Worm (Caenorhabditis elegans) whole organism, young adult: Measurements from ENCODE around the gene C03B1.2.

Source experiments
- F23B12.7 ChIP-seq: sonication (generic microtip); optimal IDR thresholded peaks from 2 replicates; lab custom pipeline; 2017; ENCODE audit warnings: missing genetic modification characterization, mild to moderate bottlenecking, missing compliant biosample characterization, antibody characterized with exemption, moderate library complexity; ENCODE audit not compliant: insufficient read depth
- Y56A3A.18 ChIP-seq: fragments of 200-800 bp; sonication (Bioruptor generic); IDR thresholded peaks from 2 replicates; pipeline ENCODE4 v1.3.6; 2022; ENCODE audit warnings: missing genetic modification reagents, missing genetic modification characterization, missing compliant biosample characterization
- attf-3 ChIP-seq: fragments of 200-800 bp; sonication (Bioruptor generic); conservative IDR thresholded peaks from 2 replicates; pipeline ENCODE4 v1.3.6; 2022; ENCODE audit warnings: missing genetic modification reagents, missing genetic modification characterization, missing compliant biosample characterization
- bed-1 ChIP-seq: fragments of 200-800 bp; sonication (Bioruptor generic); IDR thresholded peaks from 2 replicates; pipeline ENCODE4 v1.3.6; 2022; ENCODE audit warnings: missing genetic modification reagents, missing genetic modification characterization, missing compliant biosample characterization
- cebp-2 ChIP-seq: fragments of 200-800 bp; sonication (Bioruptor generic); IDR thresholded peaks from 2 replicates; pipeline ENCODE4 v1.3.6; 2022; ENCODE audit warnings: missing genetic modification characterization, missing compliant biosample characterization
- ceh-27 ChIP-seq: fragments of 200-800 bp; sonication (Bioruptor generic); optimal IDR thresholded peaks from 2 replicates; lab custom pipeline; 2018; ENCODE audit warnings: mild to moderate bottlenecking, missing genetic modification characterization, moderate library complexity, missing compliant biosample characterization
- ceh-91 ChIP-seq: fragments of 200-800 bp; sonication (Bioruptor generic); IDR thresholded peaks from 2 replicates; pipeline ENCODE4 v1.3.6; 2022; ENCODE audit warnings: missing genetic modification reagents, missing genetic modification characterization, missing compliant biosample characterization
- chd-7 ChIP-seq: sonication (generic microtip); optimal IDR thresholded peaks from 2 replicates; lab custom pipeline; 2016; ENCODE audit warnings: mild to moderate bottlenecking, missing genetic modification characterization, moderate library complexity, missing compliant biosample characterization
- die-1 ChIP-seq: sonication (generic microtip); optimal IDR thresholded peaks from 2 replicates; lab custom pipeline; 2016; ENCODE audit warnings: missing genotype, mild to moderate bottlenecking, missing genetic modification characterization, missing compliant biosample characterization
- egl-18 ChIP-seq: fragments of 200-800 bp; sonication (Bioruptor generic); IDR thresholded peaks from 2 replicates; pipeline ENCODE4 v1.3.6; 2022; ENCODE audit warnings: missing genetic modification reagents, missing genetic modification characterization, missing compliant biosample characterization
- egrh-3 ChIP-seq: fragments of 200-800 bp; sonication (Bioruptor generic); IDR thresholded peaks from 2 replicates; pipeline ENCODE4 v1.3.6; 2022; ENCODE audit warnings: missing genetic modification reagents, missing genetic modification characterization, missing compliant biosample characterization
- him-1 ChIP-seq: sonication (generic microtip); optimal IDR thresholded peaks from 2 replicates; lab custom pipeline; 2016; ENCODE audit warnings: missing genotype, missing genetic modification reagents, missing genetic modification characterization, missing compliant biosample characterization
- hmg-1.2 ChIP-seq: fragments of 200-800 bp; sonication (Bioruptor generic); IDR thresholded peaks from 2 replicates; pipeline ENCODE4 v1.3.6; 2022; ENCODE audit warnings: missing genetic modification reagents, missing genetic modification characterization, missing compliant biosample characterization
- lag-1 ChIP-seq: fragments of 200-800 bp; sonication (Bioruptor generic); IDR thresholded peaks from 2 replicates; pipeline ENCODE4 v1.3.6; 2022; ENCODE audit warnings: missing genetic modification reagents, missing genetic modification characterization, missing compliant biosample characterization
- mel-28 ChIP-seq: sonication (generic microtip); optimal IDR thresholded peaks from 2 replicates; lab custom pipeline; 2016; ENCODE audit warnings: borderline replicate concordance, mild to moderate bottlenecking, missing genetic modification characterization, missing compliant biosample characterization
- mes-4 ChIP-seq: sonication (generic microtip); optimal IDR thresholded peaks from 2 replicates; lab custom pipeline; 2016; ENCODE audit warnings: missing genotype, missing genetic modification characterization, missing compliant biosample characterization
- mxl-1 ChIP-seq: sonication (generic microtip); optimal IDR thresholded peaks from 2 replicates; lab custom pipeline; 2016; ENCODE audit warnings: missing genetic modification characterization, missing compliant biosample characterization
- nfyb-1 ChIP-seq: fragments of 200-800 bp; sonication (Bioruptor generic); IDR thresholded peaks from 2 replicates; pipeline ENCODE4 v1.3.6; 2022; ENCODE audit warnings: missing genetic modification reagents, missing genetic modification characterization, missing compliant biosample characterization
- nhr-80 ChIP-seq: sonication (generic microtip); optimal IDR thresholded peaks from 2 replicates; lab custom pipeline; 2016; ENCODE audit warnings: missing genetic modification characterization, missing compliant biosample characterization
- rcor-1 ChIP-seq: fragments of 200-800 bp; sonication (Bioruptor generic); IDR thresholded peaks from 2 replicates; pipeline ENCODE4 v1.3.6; 2022; ENCODE audit warnings: missing genetic modification reagents, missing genetic modification characterization, missing compliant biosample characterization
- repo-1 ChIP-seq: sonication (generic microtip); optimal IDR thresholded peaks from 2 replicates; lab custom pipeline; 2017; ENCODE audit warnings: mild to moderate bottlenecking, missing genetic modification characterization, missing compliant biosample characterization
- snpc-1.1 ChIP-seq: sonication (generic microtip); optimal IDR thresholded peaks from 2 replicates; lab custom pipeline; 2017; ENCODE audit warnings: missing genetic modification characterization, mild to moderate bottlenecking, missing compliant biosample characterization, antibody characterized with exemption, moderate library complexity, missing genotype, missing genetic modification reagents; ENCODE audit not compliant: insufficient read depth
- snpc-3.4 ChIP-seq: sonication (generic microtip); optimal IDR thresholded peaks from 2 replicates; lab custom pipeline; 2017; ENCODE audit warnings: missing genetic modification characterization, mild to moderate bottlenecking, missing compliant biosample characterization, antibody characterized with exemption, moderate library complexity, missing genotype, missing genetic modification reagents
- somi-1 ChIP-seq: fragments of 200-800 bp; sonication (Bioruptor generic); optimal IDR thresholded peaks from 2 replicates; lab custom pipeline; 2018; ENCODE audit warnings: mild to moderate bottlenecking, missing genetic modification characterization, missing compliant biosample characterization
- sptf-2 ChIP-seq: fragments of 200-800 bp; sonication (Bioruptor generic); optimal IDR thresholded peaks from 2 replicates; lab custom pipeline; 2018; ENCODE audit warnings: mild to moderate bottlenecking, missing genetic modification characterization, missing compliant biosample characterization
- zfh-2 ChIP-seq: fragments of 200-800 bp; sonication (Bioruptor generic); conservative IDR thresholded peaks from 2 replicates; pipeline ENCODE4 v1.3.6; 2022; ENCODE audit warnings: missing genetic modification reagents, missing genetic modification characterization, missing compliant biosample characterization
- ztf-18 ChIP-seq: sonication (generic microtip); optimal IDR thresholded peaks from 2 replicates; lab custom pipeline; 2016; ENCODE audit warnings: missing genotype, mild to moderate bottlenecking, missing genetic modification characterization, missing compliant biosample characterization
- ztf-26 ChIP-seq: sonication (generic microtip); optimal IDR thresholded peaks from 2 replicates; lab custom pipeline; 2017; ENCODE audit warnings: missing genetic modification characterization, missing compliant biosample characterization

The C03B1.2 gene

DNA sequence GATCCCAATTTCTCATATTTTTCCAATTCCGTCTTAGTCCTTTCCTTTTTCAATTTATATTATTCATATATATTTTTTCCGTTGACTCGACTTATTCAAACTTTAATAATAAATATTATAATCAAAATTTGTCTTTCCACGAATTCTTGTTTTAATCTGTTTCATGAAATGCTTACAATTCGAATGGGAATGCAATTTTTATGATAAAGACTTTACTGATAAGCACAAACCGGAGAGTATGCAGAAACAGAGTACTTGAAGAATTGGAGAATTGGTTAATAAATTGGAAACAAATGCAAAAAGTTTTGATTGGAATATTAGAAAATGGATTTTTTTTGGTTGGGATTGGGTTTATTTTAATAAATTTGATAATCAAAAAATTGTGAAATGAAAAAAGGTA lies 38.5 kb downstream of the C03B1.2 start:
- TF ChIP-seq nhr-80 (tag; lab: Kevin White, UChicago) (peak; percentile 20), chd-7 (tag; lab: Kevin White, UChicago) (no peak)

ce11 chrX:6408713-6409112 lies 38.9 kb downstream of the C03B1.2 start:
- peak; percentile 78 for TF ChIP-seq zfh-2 (GFP tag; lab: Robert Waterston, UW)
- TF ChIP-seq cebp-2 = no peak
- peak; percentile 12; the same call in 1 of the 2 replicates for TF ChIP-seq egrh-3

ce11 chrX:6410177-6410765 lies 40.5 kb downstream of the C03B1.2 start, which contains the start of gene mup-2:
mup-2 (minus strand) TSS chrX:6410227.
- TF ChIP-seq bed-1 (GFP tag; lab: Robert Waterston, UW) (no peak), zfh-2 (GFP tag; lab: Robert Waterston, UW) (peak; percentile 88), rcor-1 (GFP tag; lab: Robert Waterston, UW) (0 out of 2 replicates have a peak, but pooled peaks have one; percentile 13), somi-1 (peak; percentile 40), die-1 (tag; lab: Kevin White, UChicago) (no peak), F23B12.7 (tag; lab: Kevin White, UChicago) (no peak), lag-1 (GFP tag; lab: Robert Waterston, UW) (no peak)

- TF ChIP-seq mxl-1 (tag; lab: Kevin White, UChicago) = no peak
- TF ChIP-seq mes-4 (tag; lab: Kevin White, UChicago) = no peak
- TF ChIP-seq mel-28 (tag; lab: Kevin White, UChicago) = no peak
- no peak for TF ChIP-seq Y56A3A.18 (GFP tag; lab: Robert Waterston, UW)
- TF ChIP-seq snpc-3.4 = no peak
- no peak for TF ChIP-seq snpc-1.1 (tag; lab: Kevin White, UChicago)
- no peak for TF ChIP-seq ztf-26
- TF ChIP-seq ceh-27 (GFP tag; lab: Kevin White, UChicago) = no peak
- TF ChIP-seq ztf-18 (tag; lab: Kevin White, UChicago) = no peak
- no peak for TF ChIP-seq sptf-2
Observed at ce11 chrX:6412575-6412974, 42.8 kb downstream of the C03B1.2 start, which contains the start of gene T22E5.1. T22E5.1 (plus strand) TSS chrX:6412875.

- TF ChIP-seq ceh-91 (GFP tag; lab: Robert Waterston, UW) = no peak
- TF ChIP-seq hmg-1.2 (GFP tag; lab: Robert Waterston, UW) = no peak
Observed at ce11 chrX:6413583-6413982, 43.8 kb downstream of the C03B1.2 start.

DNA sequence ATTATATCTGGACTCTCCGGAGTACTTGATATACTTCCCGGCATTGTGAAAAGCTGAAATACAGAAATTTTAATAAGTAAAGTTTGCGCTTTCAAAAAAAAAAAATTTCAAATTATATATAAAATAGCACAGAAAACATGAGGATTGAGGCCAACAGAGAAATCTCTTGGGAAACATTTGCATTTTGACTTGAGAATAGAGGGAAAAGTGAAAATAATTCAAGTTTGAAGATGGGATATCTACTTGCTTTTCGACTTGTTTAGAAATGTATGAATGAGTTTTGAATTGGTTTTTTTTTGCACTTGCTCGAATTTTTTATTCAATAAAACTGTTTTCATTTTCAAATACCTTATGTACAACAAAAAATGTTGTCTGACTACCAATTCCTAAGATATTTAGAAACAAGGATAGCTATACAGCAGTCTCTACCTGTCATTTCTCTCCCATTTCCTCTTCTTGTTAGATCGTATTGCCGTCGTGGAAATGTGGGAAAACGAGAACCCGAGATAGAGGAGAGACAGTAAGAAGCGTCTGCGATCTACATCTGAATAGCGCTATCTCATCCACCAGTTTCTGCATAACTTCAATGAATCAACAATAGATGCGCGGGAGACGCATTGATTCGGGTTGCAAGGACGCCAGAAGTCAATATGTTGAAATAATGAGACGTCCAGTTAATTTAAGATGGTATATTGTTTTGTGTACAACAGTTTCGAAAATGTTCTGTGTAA lies 46.7 kb downstream of the C03B1.2 start, which contains the start of gene T22E5.6:
T22E5.6 (minus strand) TSS at position 51 of the 731 bp plus-strand sequence.
- no peak for TF ChIP-seq him-1 (tag; lab: Kevin White, UChicago)
- no peak for TF ChIP-seq attf-3 (GFP tag; lab: Robert Waterston, UW)

DNA sequence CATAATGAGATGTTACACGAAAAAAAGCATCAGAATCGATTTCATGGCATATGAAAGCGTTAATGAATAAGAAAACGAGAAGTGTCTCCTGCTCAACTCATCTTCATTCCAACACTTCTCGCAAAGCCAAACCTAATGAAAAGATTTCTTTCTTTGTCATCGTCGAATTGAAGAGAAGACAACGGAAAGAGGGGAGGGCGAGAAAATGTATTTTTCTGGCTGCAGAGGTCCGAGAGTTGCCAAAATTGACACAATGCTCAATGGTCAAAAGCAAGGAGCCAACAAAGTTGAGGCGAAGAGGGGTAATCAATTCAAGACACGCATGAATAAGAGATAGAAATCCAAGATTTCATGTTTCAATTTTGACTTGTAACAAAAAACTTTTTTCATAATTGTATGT lies 49.3 kb downstream of the C03B1.2 start:
- TF ChIP-seq egl-18 (no peak), nfyb-1 (no peak), repo-1 (tag; lab: Kevin White, UChicago) (no peak), ztf-26 (no peak)
